Worm (Caenorhabditis elegans): ENCODE data around the gene D2096.13.

DNA sequence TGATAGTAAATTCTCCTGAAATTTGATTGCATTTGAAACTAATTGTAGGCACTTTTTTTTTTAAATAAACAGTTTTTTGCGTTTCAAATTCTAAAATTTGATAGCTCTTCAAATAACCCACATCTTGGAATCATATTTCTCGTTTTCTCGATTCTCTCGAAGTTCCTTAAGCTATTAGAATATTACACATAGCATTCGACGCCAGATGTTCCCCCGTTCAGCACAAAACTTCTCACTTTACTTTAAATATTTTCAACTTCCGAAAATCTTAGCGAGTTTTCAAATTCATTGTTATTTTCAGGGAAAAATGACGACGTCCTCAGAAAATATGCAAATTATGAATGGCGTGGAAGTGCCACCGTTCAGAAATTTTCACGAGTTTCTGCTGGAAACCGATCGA, 21.3 kb upstream of the D2096.13 start, which contains the start of gene praf-3:
- TF ChIP-seq Y75B8A.6 (GFP tag; IDR thresholded peaks at IDR 0.05) (no peak), nhr-41 (GFP tag; IDR thresholded peaks at IDR 0.05) (no peak), mes-2 (tag; optimal IDR thresholded peaks at IDR 0.05; ENCODE audit: poor library complexity, severe bottlenecking) (no peak), aha-1 (tag) (no peak), T26A8.4 (GFP tag; IDR thresholded peaks at IDR 0.05) (no peak), ztf-11 (tag; optimal IDR thresholded peaks at IDR 0.05) (no peak), lsy-2 (tag; optimal IDR thresholded peaks at IDR 0.05) (no peak), sdz-12 (GFP tag; optimal IDR thresholded peaks at IDR 0.05) (no peak), nhr-77 (tag; optimal IDR thresholded peaks at IDR 0.05) (no peak)
